Fruit fly (Drosophila melanogaster): ENCODE data around the gene Gba1a.

Gba1a gene

dm6 chr3R:23662782-23663181 is 37.6 kb upstream of the Gba1a start:
- TF ChIP-seq fd96Ca (GFP tag; IDR thresholded peaks at IDR 0.05): no peak
- no peak for TF ChIP-seq CG34367 (tag; optimal IDR thresholded peaks at IDR 0.05)
- no peak for TF ChIP-seq CG4496 (GFP tag; IDR thresholded peaks at IDR 0.05)
- no peak for TF ChIP-seq EcR (GFP tag; optimal IDR thresholded peaks at IDR 0.05)
- no peak for TF ChIP-seq CG10348 (GFP tag; IDR thresholded peaks at IDR 0.05)
- no peak for TF ChIP-seq CG15710 (tag; optimal IDR thresholded peaks at IDR 0.05)
- no peak for TF ChIP-seq rn (GFP tag; IDR thresholded peaks at IDR 0.05)
- TF ChIP-seq CG32121 (GFP tag; IDR thresholded peaks at IDR 0.05): no peak
- no peak for TF ChIP-seq Pif1B (GFP tag; optimal IDR thresholded peaks at IDR 0.05)
- no peak for TF ChIP-seq Ets98B (GFP tag; IDR thresholded peaks at IDR 0.05)

- TF ChIP-seq CG15710 (tag; optimal IDR thresholded peaks at IDR 0.05) (no peak), CG12605 (GFP tag; IDR thresholded peaks at IDR 0.05) (0 out of 2 replicates have a peak, but pooled peaks have one; percentile 20)
These were observed 36.0 kb upstream of the Gba1a start for dm6 chr3R:23664437-23664836.

- no peak for TF ChIP-seq CG15710 (tag; optimal IDR thresholded peaks at IDR 0.05)
- TF ChIP-seq CG12605 (GFP tag; IDR thresholded peaks at IDR 0.05): peak; percentile 72; the same call in 1 of the 2 replicates
These were observed 33.7 kb upstream of the Gba1a start for dm6 chr3R:23666672-23667211.

- TF ChIP-seq Pif1A (GFP tag; optimal IDR thresholded peaks at IDR 0.05) (no peak), CG15710 (tag; optimal IDR thresholded peaks at IDR 0.05) (no peak), CG32121 (GFP tag; IDR thresholded peaks at IDR 0.05) (no peak), gl (tag; optimal IDR thresholded peaks at IDR 0.05) (no peak), CG14655 (GFP tag; optimal IDR thresholded peaks at IDR 0.05) (peak; percentile 10)
These were observed 33.0 kb upstream of the Gba1a start for dm6 chr3R:23667451-23667850.

dm6 chr3R:23668583-23668982 is 31.8 kb upstream of the Gba1a start:
- no peak for TF ChIP-seq rn (GFP tag; IDR thresholded peaks at IDR 0.05)
- no peak for TF ChIP-seq gl (tag; optimal IDR thresholded peaks at IDR 0.05)
- no peak for TF ChIP-seq CG8301 (tag; optimal IDR thresholded peaks at IDR 0.05)
- no peak for TF ChIP-seq EcR (GFP tag; optimal IDR thresholded peaks at IDR 0.05)
- no peak for TF ChIP-seq CG8159 (tag; optimal IDR thresholded peaks at IDR 0.05)
- no peak for TF ChIP-seq CG10348 (GFP tag; IDR thresholded peaks at IDR 0.05)
- no peak for TF ChIP-seq CG34367 (tag; optimal IDR thresholded peaks at IDR 0.05)
- no peak for TF ChIP-seq CG32121 (GFP tag; IDR thresholded peaks at IDR 0.05)
- TF ChIP-seq Pif1B (GFP tag; optimal IDR thresholded peaks at IDR 0.05): no peak
- TF ChIP-seq CG12605 (GFP tag; IDR thresholded peaks at IDR 0.05): no peak
- no peak for TF ChIP-seq CG4496 (GFP tag; IDR thresholded peaks at IDR 0.05)
- no peak for TF ChIP-seq D1 (tag; optimal IDR thresholded peaks at IDR 0.05)
- TF ChIP-seq Pif1A (GFP tag; optimal IDR thresholded peaks at IDR 0.05): no peak
- TF ChIP-seq CG14655 (GFP tag; optimal IDR thresholded peaks at IDR 0.05): no peak
- TF ChIP-seq CG13204 (GFP tag; optimal IDR thresholded peaks at IDR 0.05): no peak
- TF ChIP-seq Snoo (tag; optimal IDR thresholded peaks at IDR 0.05): no peak
- no peak for TF ChIP-seq CG17806 (tag; optimal IDR thresholded peaks at IDR 0.05)

- TF ChIP-seq CG15710 (tag; optimal IDR thresholded peaks at IDR 0.05) (peak; percentile 99), Ets98B (GFP tag; IDR thresholded peaks at IDR 0.05) (peak; percentile 99), CG10348 (GFP tag; IDR thresholded peaks at IDR 0.05) (peak; percentile 99), CG14655 (GFP tag; optimal IDR thresholded peaks at IDR 0.05) (peak; percentile 100), gl (tag; optimal IDR thresholded peaks at IDR 0.05) (peak; percentile 96), CG4496 (GFP tag; IDR thresholded peaks at IDR 0.05) (peak; percentile 99), Pif1B (GFP tag; optimal IDR thresholded peaks at IDR 0.05) (peak; percentile 99), Pif1A (GFP tag; optimal IDR thresholded peaks at IDR 0.05) (peak; percentile 100), CG17806 (tag; optimal IDR thresholded peaks at IDR 0.05) (peak; percentile 99), CG12605 (GFP tag; IDR thresholded peaks at IDR 0.05) (peak; percentile 98), CG9948 (tag; optimal IDR thresholded peaks at IDR 0.05) (peak; percentile 99), CG13204 (GFP tag; optimal IDR thresholded peaks at IDR 0.05) (peak; percentile 96), CG34367 (tag; optimal IDR thresholded peaks at IDR 0.05) (peak; percentile 99), rn (GFP tag; IDR thresholded peaks at IDR 0.05) (peak; percentile 98), D1 (tag; optimal IDR thresholded peaks at IDR 0.05) (peak; percentile 99), Snoo (tag; optimal IDR thresholded peaks at IDR 0.05) (peak; percentile 100), EcR (GFP tag; optimal IDR thresholded peaks at IDR 0.05) (peak; percentile 75), CG32121 (GFP tag; IDR thresholded peaks at IDR 0.05) (peak; percentile 99), CG8159 (tag; optimal IDR thresholded peaks at IDR 0.05) (peak; percentile 99), CG8301 (tag; optimal IDR thresholded peaks at IDR 0.05) (peak; percentile 100), fd96Ca (GFP tag; IDR thresholded peaks at IDR 0.05) (peak; percentile 100)
These were observed 30.8 kb upstream of the Gba1a start, which contains the start of gene CG31145 for dm6 chr3R:23669401-23670216. Gene CG31145 (minus strand): TSS chr3R:23669659.

All from whole organism, pupa.